Fruit fly (Drosophila melanogaster) whole organism, larva: ENCODE results near the gene mus201.
A peak's percentile ranks its signal among the peaks of the same experiment; 100 is the strongest.

Experiments
- noc ChIP-seq: fragments of 200-800 bp; sonication (Bioruptor generic); optimal IDR thresholded peaks from 3 replicates; lab custom pipeline; 2019; ENCODE audit warnings: missing biosample characterization, mild to moderate bottlenecking, missing genetic modification characterization, moderate library complexity

mus201 gene

DNA sequence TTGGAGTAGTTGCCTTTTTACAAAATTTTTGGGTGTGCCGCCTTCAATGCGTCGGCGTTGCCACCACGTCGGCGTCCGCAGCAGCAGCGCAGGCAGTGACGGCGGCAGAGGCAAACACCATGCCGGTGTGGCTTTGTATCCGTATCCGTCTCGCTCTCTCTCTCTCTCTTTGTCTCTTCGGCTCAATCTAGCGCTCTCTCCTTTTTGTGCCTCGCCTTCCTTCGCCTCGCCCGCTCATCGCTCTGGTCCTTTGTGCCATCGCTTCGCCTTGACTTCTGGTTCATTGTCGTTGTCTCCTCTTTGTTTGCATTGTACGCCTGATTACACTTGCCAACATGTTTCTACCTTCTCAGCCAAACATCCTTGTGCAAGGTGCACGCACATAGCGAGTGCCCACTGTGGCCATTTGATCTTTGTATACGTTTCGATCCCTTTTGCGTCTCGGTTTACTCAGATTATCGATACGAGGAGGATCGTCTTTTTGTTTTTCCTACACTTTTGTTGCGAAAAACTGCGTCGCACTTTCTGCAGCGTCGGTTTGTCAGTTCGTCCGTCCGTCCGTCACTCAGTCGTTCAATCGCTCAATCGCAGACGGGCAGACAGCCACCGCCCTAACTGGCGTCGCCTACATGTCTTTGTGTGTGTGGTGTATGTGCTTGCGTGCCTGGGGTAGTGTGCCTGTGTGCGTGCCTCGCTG is 21.5 kb upstream of the mus201 start:
- peak; percentile 21 for TF ChIP-seq noc (tag; lab: Kevin White, UChicago)

DNA sequence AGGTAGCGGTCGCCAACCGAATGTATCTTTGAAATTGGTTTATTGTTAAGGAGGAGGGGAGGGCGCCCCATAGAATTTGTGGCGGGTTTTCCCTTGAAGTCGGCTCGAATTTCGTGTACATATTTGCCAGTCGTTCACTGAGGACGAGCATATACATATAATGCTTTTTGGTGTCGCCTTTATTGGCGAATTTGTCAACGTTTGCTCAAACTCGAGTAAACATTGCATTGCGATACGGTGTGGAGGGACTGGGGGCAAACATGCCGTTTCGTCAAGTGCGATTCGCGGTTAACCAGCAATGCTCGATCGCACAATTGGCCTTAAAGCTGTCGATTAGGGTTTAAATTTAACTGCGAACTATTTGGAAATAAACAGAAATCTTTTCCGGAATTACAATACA is 20.4 kb upstream of the mus201 start:
- TF ChIP-seq noc (tag; lab: Kevin White, UChicago), result no peak

DNA sequence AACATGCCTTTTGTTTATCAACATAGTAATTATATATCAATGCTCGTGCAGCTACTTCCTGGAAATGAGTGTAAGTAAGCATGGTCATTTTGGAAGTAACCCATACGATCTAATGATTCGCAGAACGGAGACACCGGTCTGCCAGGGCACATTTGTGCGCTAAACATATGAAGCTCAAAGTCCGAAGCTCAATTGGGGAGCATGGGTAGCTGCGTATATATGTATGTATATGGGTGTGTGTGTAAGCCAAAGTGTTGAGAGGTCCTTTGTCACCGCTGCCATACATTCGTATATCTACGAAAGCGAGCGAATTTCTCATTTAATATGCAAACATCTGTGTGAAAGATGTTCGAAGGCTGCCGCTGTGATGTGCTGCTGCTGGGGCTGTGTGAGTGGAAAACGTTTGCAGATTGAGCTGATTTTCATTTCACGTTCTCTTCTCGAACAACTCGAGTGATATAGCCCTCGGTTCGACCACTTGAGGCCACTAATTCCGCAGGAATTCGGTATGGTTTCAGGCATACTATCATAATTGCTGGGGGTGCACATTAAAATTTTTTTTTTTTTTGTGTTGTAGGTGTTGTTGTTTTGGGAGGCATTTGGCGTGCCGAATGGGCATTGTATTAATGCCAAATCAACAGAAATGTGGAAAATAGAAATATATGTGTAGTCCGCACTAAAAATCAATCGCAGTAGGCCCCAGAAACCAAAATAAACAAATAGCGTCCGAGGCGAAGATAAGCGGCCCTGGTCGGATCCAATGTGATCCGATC is 19.7 kb upstream of the mus201 start:
- TF ChIP-seq noc (tag; lab: Kevin White, UChicago), result no peak

DNA sequence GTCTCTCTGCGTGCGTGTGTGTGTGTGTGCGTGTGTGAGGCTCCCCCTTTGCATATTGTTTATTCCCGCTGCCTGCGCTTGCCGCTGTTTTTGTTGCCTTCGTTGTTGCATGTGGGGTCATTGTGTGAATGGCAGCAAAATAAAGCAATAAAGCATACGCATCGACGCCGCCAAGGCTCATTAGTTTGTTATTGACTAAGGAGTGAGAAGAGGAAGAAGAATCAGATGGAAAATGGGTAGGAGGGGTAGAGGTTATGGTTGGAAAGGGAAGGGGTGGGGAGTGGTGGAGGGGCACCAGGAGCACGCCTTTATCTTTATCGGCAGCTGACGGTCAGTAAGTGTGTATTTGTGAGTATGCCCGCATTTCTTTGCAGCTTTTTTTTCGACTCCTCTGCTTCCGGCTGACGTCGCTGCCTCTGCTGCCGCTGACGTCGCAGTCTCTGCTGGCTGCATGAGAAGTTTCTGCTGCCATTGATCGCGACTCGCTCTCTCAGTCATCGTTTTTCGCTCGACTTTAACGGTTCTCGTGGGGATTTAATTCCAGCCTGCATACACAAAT is 18.5 kb upstream of the mus201 start:
- TF ChIP-seq noc (tag; lab: Kevin White, UChicago), result no peak

DNA sequence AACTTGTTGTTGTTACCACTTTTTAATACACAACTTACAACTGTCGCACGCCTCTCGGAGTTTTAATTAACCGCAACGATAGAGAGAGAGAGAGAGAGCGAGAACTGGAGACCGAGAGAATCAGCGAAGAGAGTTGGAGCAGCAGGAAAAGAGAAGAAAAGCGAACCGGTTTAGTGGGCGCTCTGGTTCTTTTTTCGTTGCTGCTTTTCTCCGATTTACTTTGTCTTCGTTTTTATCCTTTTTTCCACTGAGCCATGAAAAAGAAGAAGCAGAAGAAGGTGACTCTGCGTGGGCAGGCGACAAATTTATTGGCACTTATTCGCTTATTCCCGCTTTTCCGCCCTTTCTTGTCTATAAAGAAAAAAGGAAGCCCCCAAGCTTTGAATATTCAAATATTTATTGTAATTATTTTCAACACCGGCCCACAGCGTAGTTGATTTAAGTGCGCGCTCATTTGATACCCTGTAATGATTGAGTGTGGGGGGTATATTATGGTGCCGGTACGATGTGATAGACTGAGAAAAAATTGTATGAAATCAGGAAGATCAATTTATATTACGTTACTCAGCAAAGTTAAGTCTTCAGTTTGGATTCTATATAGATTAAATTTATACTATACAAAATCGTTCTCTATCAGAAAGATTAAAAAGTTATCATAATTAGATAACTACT is 17.6 kb upstream of the mus201 start:
- TF ChIP-seq noc (tag; lab: Kevin White, UChicago), result no peak

DNA sequence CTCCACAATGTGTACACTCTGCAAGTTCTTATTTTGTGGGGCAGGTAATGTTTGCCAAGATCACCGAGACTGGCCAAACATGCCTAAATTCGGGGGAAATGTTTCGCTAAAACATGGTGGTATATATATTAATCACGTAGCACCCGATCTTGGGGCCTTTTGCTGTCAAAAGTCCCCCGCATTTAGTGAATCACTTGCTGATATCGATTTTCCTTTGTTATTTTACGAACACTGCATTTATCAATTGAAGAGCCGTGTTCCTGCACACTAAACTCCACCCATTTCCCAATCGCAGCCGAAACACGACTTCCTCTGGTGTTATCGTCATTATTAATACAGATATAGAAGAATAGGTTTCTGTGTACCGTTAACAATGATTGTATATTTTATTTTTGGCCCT is 16.3 kb upstream of the mus201 start:
- no peak for TF ChIP-seq noc (tag; lab: Kevin White, UChicago)

DNA sequence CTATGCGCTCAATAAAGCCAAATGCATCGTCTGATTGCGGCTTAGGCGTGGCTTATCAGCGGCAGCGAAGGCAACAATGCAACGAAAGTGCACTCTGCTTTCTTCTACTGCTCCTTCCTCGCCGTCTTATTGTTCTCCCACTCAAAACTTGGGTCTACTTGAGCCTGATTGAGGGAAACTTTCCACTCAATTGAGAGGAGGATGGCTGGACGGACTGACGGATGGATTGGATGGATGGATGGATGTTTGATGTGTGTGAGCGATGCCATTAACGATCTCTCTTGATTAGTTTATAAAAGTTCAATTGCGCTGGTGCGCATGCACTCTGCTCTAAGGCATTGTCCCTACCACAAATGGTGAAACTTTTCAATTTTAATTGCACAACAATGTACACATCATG is 14.9 kb upstream of the mus201 start:
- TF ChIP-seq noc (tag; lab: Kevin White, UChicago), result no peak

DNA sequence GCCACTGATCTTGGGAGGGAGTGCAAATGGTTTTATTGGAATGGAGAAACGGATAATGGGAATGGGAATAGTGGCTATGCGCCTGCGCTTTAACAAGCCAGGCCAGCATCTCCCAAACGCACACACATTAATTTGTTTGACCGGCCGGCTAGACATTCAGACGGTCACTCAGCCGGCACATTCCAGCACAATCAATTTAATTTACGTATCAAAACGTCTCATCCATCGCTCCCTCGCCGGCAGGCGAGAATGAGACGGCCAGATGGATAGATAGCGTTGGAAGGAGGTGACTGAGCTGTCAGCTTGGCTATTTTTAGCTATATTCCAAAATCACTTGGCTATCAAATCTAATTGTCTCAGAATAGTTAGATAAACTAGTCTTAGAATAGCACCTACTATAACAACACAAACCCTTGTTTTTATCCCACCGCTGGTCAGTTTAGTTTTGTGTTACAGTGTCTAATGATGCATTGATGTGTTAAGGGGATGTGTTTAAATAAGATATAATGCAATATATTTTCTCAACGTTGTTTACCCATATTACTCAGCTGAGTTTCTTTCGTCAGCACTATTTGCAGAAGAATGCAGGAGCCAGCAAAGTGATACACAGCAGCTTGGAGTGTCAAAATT is 14.4 kb upstream of the mus201 start:
- no peak for TF ChIP-seq noc (tag; lab: Kevin White, UChicago)

DNA sequence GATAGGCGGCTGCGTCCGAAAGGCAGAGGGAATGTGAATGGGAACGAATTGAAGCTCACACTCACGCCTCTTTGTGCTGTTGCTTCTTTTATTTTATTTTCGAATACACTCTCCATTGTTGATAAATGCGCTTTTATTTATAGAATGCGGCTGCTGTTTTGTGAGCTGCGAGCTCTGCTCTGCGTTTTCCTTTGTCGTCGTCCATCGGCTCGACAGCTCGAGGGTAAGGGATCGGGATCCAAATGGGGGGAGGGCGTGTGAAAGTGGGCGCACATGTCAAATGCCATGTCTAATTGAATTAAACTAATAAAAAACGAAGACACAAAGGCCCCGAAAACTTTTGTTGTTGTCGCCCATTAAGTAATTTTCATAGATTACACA is 13.9 kb upstream of the mus201 start:
- no peak for TF ChIP-seq noc (tag; lab: Kevin White, UChicago)

DNA sequence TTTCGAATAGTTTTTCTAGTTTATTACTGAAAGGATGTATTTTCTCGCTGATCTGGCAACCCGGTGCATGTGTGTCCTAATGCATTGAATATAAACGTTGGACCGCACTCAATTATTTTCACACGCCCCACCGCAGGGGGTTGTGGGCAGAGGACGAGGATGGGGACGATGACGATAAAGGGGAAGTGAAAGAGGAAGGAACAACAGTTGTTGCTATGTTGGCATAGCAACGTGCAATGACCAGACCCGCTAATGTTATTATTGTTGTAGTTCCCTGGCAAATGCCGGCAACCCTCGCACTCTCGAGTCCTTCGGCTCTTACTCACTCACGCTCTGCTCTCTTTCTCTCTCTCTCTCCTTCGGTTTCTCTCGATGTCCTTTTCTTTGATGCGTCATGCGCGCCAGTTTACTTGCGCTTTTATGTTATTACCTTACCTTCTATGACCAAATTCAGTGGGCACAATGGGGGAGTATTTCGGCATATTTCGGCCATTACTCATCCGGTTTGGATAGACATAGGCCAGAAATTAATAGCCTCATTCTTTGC is 13.2 kb upstream of the mus201 start:
- no peak for TF ChIP-seq noc (tag; lab: Kevin White, UChicago)

DNA sequence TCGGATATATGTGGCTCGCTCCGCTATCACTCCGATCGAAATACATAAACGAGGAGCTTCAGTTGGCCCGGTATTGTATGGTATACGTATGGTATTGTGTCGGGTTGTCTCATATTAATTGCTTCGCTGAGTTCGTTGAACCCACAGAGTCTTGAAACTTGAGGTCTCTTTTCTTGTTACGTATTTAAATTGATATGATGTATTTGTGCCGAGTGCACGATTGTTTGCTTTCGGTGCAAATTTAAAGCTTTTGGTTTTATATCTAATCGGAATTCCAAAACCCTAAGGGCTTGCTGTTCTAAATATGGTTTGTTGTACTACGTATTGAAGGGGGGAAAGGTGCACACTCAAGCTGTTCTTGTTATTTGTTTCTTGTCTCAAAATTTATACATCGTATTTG is 12.8 kb upstream of the mus201 start:
- TF ChIP-seq noc (tag; lab: Kevin White, UChicago), result no peak

DNA sequence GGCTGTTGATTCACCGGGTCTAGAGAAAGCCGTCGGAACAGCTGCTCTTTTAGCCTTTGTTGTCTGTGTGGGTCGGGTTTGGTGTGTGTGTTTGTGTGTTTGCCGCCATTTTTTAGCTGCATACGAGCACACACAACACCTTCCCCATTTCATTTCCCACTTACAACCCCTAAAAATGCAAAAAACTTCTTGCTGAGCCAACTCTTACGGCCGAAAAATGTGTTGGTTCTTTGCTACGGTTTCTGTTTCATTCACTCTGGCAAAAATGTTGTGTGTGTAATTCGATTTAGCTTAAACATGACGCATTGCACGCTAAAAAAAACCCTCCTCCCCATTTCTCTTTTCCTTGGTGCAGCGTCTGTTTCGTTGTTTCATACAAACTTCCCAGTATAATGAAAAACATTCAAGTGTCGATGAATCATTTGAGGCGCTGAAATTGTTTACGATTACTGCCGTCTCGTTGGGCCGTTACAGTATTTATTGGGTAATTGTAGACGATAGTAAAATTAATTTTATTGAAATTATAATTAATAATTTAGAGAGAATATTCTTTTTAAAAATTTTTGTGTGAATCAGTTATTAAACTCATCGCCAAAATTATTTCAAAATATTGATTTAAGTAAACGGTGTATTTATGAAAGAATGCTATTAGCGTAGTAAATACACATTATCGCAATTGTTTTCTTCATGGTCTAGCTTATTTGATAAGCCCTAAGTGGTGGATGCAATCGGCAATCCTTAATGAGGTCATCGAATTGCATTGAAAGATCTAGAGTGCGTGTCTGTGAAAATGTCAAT is 11.8 kb upstream of the mus201 start:
- no peak for TF ChIP-seq noc (tag; lab: Kevin White, UChicago)

DNA sequence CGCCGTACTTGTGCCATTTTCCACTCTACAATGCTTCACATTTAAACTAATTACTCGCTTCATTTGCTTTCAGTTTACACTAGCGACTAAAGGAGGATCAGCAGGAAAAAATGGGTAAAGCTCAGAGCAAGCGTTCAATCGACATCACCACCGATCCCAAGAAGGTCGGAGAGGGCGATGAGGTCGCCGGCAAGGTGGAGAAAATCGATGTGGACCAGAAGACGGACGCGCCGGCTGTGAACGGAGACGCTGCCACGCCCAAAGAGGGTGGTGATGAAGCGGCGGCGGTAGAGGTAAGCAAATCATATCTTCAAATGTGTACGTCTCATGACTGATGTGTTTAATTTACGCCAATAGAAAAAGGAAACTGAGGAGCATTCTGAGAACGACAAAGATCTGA is 11.2 kb upstream of the mus201 start:
- TF ChIP-seq noc (tag; lab: Kevin White, UChicago), result no peak

DNA sequence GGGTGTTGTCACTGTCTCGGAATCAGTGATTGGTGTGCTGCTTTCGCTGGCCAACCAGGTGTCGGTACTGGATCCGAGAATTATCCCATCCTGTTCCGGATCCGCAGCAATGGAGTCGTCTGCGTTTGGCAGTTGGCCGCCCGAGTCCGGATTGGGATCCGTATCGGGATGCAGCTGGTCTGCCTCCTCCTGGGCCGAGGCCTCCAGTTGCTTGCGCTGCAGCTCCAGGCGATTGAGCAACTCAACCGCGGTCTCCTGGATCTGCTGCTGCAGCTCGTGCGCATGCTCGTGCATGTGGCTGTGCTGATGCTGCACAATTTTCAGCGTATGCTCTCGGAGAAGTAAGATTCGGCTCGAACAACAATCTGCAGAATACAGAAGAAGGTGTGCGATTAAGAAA is 5.8 kb upstream of the mus201 start:
- TF ChIP-seq noc (tag; lab: Kevin White, UChicago), result no peak

DNA sequence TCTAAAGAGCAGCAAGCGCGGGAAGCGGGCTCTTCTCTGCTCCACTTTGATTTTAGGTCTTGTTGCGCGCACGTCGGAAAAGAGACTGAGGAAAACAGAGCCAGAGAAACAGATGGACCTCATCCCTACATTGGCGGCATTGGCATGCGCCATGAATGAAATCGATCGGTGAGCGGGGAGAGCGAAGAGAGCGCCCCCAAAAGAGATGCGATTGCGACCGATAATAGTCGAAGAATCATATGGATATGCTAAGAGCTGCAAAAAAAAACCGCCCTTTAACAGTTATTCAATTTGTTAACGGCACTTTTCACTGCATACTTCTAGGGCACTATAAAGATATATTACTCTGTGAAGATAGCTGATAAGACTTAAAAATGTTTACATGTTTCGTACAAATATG is 4.5 kb upstream of the mus201 start, which contains the start of gene grk:
Gene grk (minus strand): TSS at position 87 of the 400 bp plus-strand sequence.
- TF ChIP-seq noc (tag; lab: Kevin White, UChicago), result no peak
